Fruit fly (Drosophila melanogaster) whole organism, embryonic: ENCODE data around the gene yellow-f2.

ENCODE experiments used
- Abd-B ChIP-seq: fragments of 200-800 bp; sonication (Bioruptor generic); optimal IDR thresholded peaks from 2 replicates; lab custom pipeline; 2018; ENCODE audit warnings: missing biosample characterization, mild to moderate bottlenecking, missing genetic modification characterization, moderate library complexity
- Adf1 ChIP-seq: fragments of 200-800 bp; sonication (Bioruptor generic); IDR thresholded peaks from 2 replicates; pipeline ENCODE4 v1.3.6; 2022; ENCODE audit warnings: missing biosample characterization, missing genetic modification characterization
- Asciz ChIP-seq: fragments of 200-800 bp; sonication (Bioruptor generic); optimal IDR thresholded peaks from 2 replicates; lab custom pipeline; 2017; ENCODE audit warnings: missing biosample characterization, mild to moderate bottlenecking, missing genetic modification characterization, missing genetic modification reagents
- Atf6 ChIP-seq: fragments of 200-800 bp; sonication (Bioruptor generic); IDR thresholded peaks from 2 replicates; pipeline ENCODE4 v1.3.6; 2022; ENCODE audit warnings: missing biosample characterization, missing genetic modification characterization
- Bgb ChIP-seq: fragments of 200-800 bp; sonication (Bioruptor generic); IDR thresholded peaks from 2 replicates; pipeline ENCODE4 v1.3.6; 2022; ENCODE audit warnings: missing biosample characterization, missing genetic modification characterization; ENCODE audit not compliant: partially characterized antibody
- C15 ChIP-seq: fragments of 200-800 bp; sonication (Bioruptor generic); IDR thresholded peaks from 3 replicates; pipeline ENCODE4 v1.3.6; 2022; ENCODE audit warnings: missing biosample characterization, missing genetic modification characterization
- CG10959 ChIP-seq: fragments of 200-800 bp; sonication (Bioruptor generic); IDR thresholded peaks from 2 replicates; pipeline ENCODE4 v1.3.6; 2022; ENCODE audit warnings: missing biosample characterization, missing genetic modification characterization
- CG11695 ChIP-seq: fragments of 200-800 bp; sonication (Bioruptor generic); IDR thresholded peaks from 3 replicates; pipeline ENCODE4 v1.3.6; 2022; ENCODE audit warnings: missing biosample characterization, missing genetic modification characterization
- CG14965 ChIP-seq: fragments of 200-800 bp; sonication (Bioruptor generic); optimal IDR thresholded peaks from 2 replicates; lab custom pipeline; 2016; ENCODE audit warnings: missing biosample characterization, missing genetic modification characterization, borderline replicate concordance
- CG18619 ChIP-seq: fragments of 200-800 bp; sonication (Bioruptor generic); optimal IDR thresholded peaks from 3 replicates; lab custom pipeline; 2017; ENCODE audit warnings: missing biosample characterization, mild to moderate bottlenecking, missing genetic modification characterization
- CG2678 ChIP-seq: fragments of 200-800 bp; sonication (Bioruptor generic); optimal IDR thresholded peaks from 3 replicates; lab custom pipeline; 2019; ENCODE audit warnings: missing biosample characterization, mild to moderate bottlenecking, missing genetic modification characterization, moderate library complexity
- CG33557 ChIP-seq: fragments of 200-800 bp; sonication (Bioruptor generic); optimal IDR thresholded peaks from 2 replicates; lab custom pipeline; 2019; ENCODE audit warnings: missing biosample characterization, mild to moderate bottlenecking, missing genetic modification characterization, moderate library complexity
- CG3407 ChIP-seq: fragments of 200-800 bp; sonication (Bioruptor generic); optimal IDR thresholded peaks from 2 replicates; lab custom pipeline; 2018; ENCODE audit warnings: missing biosample characterization, mild to moderate bottlenecking, missing genetic modification characterization
- CG34422 ChIP-seq: fragments of 200-800 bp; sonication (Bioruptor generic); IDR thresholded peaks from 3 replicates; pipeline ENCODE4 v1.3.6; 2022; ENCODE audit warnings: missing biosample characterization, missing genetic modification characterization
- CG6175 ChIP-seq: fragments of 200-800 bp; sonication (Bioruptor generic); IDR thresholded peaks from 3 replicates; pipeline ENCODE4 v1.3.6; 2022; ENCODE audit warnings: missing biosample characterization, missing genetic modification characterization
- CG6813 ChIP-seq: fragments of 200-800 bp; sonication (Bioruptor generic); optimal IDR thresholded peaks from 2 replicates; lab custom pipeline; 2017; ENCODE audit warnings: missing biosample characterization, missing genetic modification characterization, mild to moderate bottlenecking, moderate library complexity, missing genetic modification reagents
- CG8359 ChIP-seq: fragments of 200-800 bp; sonication (Bioruptor generic); optimal IDR thresholded peaks from 2 replicates; lab custom pipeline; 2017; ENCODE audit warnings: missing biosample characterization, mild to moderate bottlenecking, missing genetic modification characterization, borderline replicate concordance
- CoRest ChIP-seq: fragments of 200-800 bp; sonication (Bioruptor generic); optimal IDR thresholded peaks from 3 replicates; lab custom pipeline; 2018; ENCODE audit warnings: missing biosample characterization, mild to moderate bottlenecking, missing genetic modification characterization, moderate library complexity
- Dad ChIP-seq: fragments of 200-800 bp; sonication (Bioruptor generic); optimal IDR thresholded peaks from 3 replicates; lab custom pipeline; 2016; ENCODE audit warnings: missing biosample characterization, missing genetic modification characterization
- Dip3 ChIP-seq: fragments of 200-800 bp; sonication (Bioruptor generic); optimal IDR thresholded peaks from 3 replicates; lab custom pipeline; 2016; ENCODE audit warnings: missing biosample characterization, missing genetic modification characterization
- E2f2 ChIP-seq: fragments of 200-800 bp; sonication (Bioruptor generic); IDR thresholded peaks from 2 replicates; pipeline ENCODE4 v1.3.6; 2022; ENCODE audit warnings: missing biosample characterization, missing genetic modification characterization
- Elba2 ChIP-seq: fragments of 200-800 bp; sonication (Bioruptor generic); optimal IDR thresholded peaks from 3 replicates; lab custom pipeline; 2016; ENCODE audit warnings: missing biosample characterization, missing genetic modification characterization
- HLH54F ChIP-seq: fragments of 200-800 bp; sonication (Bioruptor generic); optimal IDR thresholded peaks from 3 replicates; lab custom pipeline; 2016; ENCODE audit warnings: missing biosample characterization, missing genetic modification characterization
- HLHmδ ChIP-seq: fragments of 200-800 bp; sonication (Bioruptor generic); optimal IDR thresholded peaks from 2 replicates; lab custom pipeline; 2018; ENCODE audit warnings: missing biosample characterization, mild to moderate bottlenecking, missing genetic modification characterization, moderate library complexity
- Meics ChIP-seq: fragments of 200-800 bp; sonication (Bioruptor generic); optimal IDR thresholded peaks from 2 replicates; lab custom pipeline; 2017; ENCODE audit warnings: missing biosample characterization, mild to moderate bottlenecking, missing genetic modification characterization
- Six4 ChIP-seq: fragments of 200-800 bp; sonication (Bioruptor generic); optimal IDR thresholded peaks from 2 replicates; lab custom pipeline; 2016; ENCODE audit warnings: missing biosample characterization, missing genetic modification characterization
- Tbp ChIP-seq: fragments of >200 bp; optimal IDR thresholded peaks from 2 replicates; lab custom pipeline; 2018; ENCODE audit warnings: missing biosample characterization, missing genetic modification characterization
- ash1 ChIP-seq: fragments of 200-800 bp; sonication (Bioruptor generic); optimal IDR thresholded peaks from 2 replicates; lab custom pipeline; 2018; ENCODE audit warnings: missing biosample characterization, mild to moderate bottlenecking, missing genetic modification characterization
- bigmax ChIP-seq: fragments of 200-800 bp; sonication (Bioruptor generic); optimal IDR thresholded peaks from 2 replicates; lab custom pipeline; 2018; ENCODE audit warnings: missing biosample characterization, mild to moderate bottlenecking, missing genetic modification characterization
- br ChIP-seq: fragments of >200 bp; optimal IDR thresholded peaks from 2 replicates; lab custom pipeline; 2017
- bsh ChIP-seq, 2 experiments: fragments of 200-800 bp; sonication (Bioruptor generic); optimal IDR thresholded peaks; 2 replicates each; lab custom pipeline; 2017 to 2018; ENCODE audit warnings: mild to moderate bottlenecking in 2 of 2, missing biosample characterization in 2 of 2, missing genetic modification characterization in 2 of 2, moderate library complexity in 1 of 2
- ci ChIP-seq: fragments of 200-800 bp; sonication (Bioruptor generic); IDR thresholded peaks from 3 replicates; pipeline ENCODE4 v1.3.6; 2022; ENCODE audit warnings: missing biosample characterization, missing genetic modification characterization
- crol ChIP-seq: fragments of 200-800 bp; sonication (Bioruptor generic); IDR thresholded peaks from 2 replicates; pipeline ENCODE4 v1.3.6; 2022; ENCODE audit warnings: missing biosample characterization, missing genetic modification characterization
- dmrt99B ChIP-seq: fragments of 200-800 bp; sonication (Bioruptor generic); optimal IDR thresholded peaks from 2 replicates; lab custom pipeline; 2018; ENCODE audit warnings: missing biosample characterization, mild to moderate bottlenecking, missing genetic modification characterization, moderate library complexity
- exex ChIP-seq: fragments of 200-800 bp; sonication (Bioruptor generic); optimal IDR thresholded peaks from 4 replicates; lab custom pipeline; 2018; ENCODE audit warnings: missing biosample characterization, mild to moderate bottlenecking, missing genetic modification characterization, moderate library complexity
- fd3F ChIP-seq: fragments of 200-800 bp; sonication (Bioruptor generic); optimal IDR thresholded peaks from 2 replicates; lab custom pipeline; 2018; ENCODE audit warnings: missing biosample characterization, mild to moderate bottlenecking, missing genetic modification characterization, moderate library complexity
- ftz-f1 ChIP-seq: fragments of 200-800 bp; sonication (Bioruptor generic); optimal IDR thresholded peaks from 2 replicates; lab custom pipeline; 2016; ENCODE audit warnings: missing biosample characterization, missing genetic modification characterization
- insv ChIP-seq, 2 experiments: fragments of 200-800 bp; sonication (Bioruptor generic); optimal IDR thresholded peaks; 3 replicates each; lab custom pipeline; 2016 to 2018; ENCODE audit warnings: missing biosample characterization in 2 of 2, missing genetic modification characterization in 2 of 2
- kay ChIP-seq: fragments of 200-800 bp; sonication (Bioruptor generic); optimal IDR thresholded peaks from 2 replicates; lab custom pipeline; 2016; ENCODE audit warnings: missing biosample characterization, missing genetic modification characterization
- lab ChIP-seq: fragments of 200-800 bp; sonication (Bioruptor generic); optimal IDR thresholded peaks from 3 replicates; lab custom pipeline; 2017; ENCODE audit warnings: missing biosample characterization, missing genetic modification characterization, mild to moderate bottlenecking, moderate library complexity, missing genetic modification reagents
- lbe ChIP-seq: fragments of 200-800 bp; sonication (Bioruptor generic); optimal IDR thresholded peaks from 2 replicates; lab custom pipeline; 2016; ENCODE audit warnings: missing biosample characterization, mild to moderate bottlenecking, missing genetic modification characterization
- lilli ChIP-seq: fragments of 200-800 bp; sonication (Bioruptor generic); optimal IDR thresholded peaks from 3 replicates; lab custom pipeline; 2016; ENCODE audit warnings: missing biosample characterization, missing genetic modification characterization
- lmd ChIP-seq: fragments of 200-800 bp; sonication (Bioruptor generic); IDR thresholded peaks from 2 replicates; pipeline ENCODE4 v1.3.6; 2022; ENCODE audit warnings: missing biosample characterization, missing genetic modification characterization
- oc ChIP-seq: fragments of 200-800 bp; sonication (Bioruptor generic); optimal IDR thresholded peaks from 2 replicates; lab custom pipeline; 2018; ENCODE audit warnings: missing biosample characterization, mild to moderate bottlenecking, missing genetic modification characterization, moderate library complexity
- pho ChIP-seq: fragments of 200-800 bp; sonication (Bioruptor generic); optimal IDR thresholded peaks from 2 replicates; lab custom pipeline; 2016; ENCODE audit warnings: missing biosample characterization, missing genetic modification characterization
- shn ChIP-seq: fragments of 200-800 bp; sonication (Bioruptor generic); optimal IDR thresholded peaks from 3 replicates; lab custom pipeline; 2016; ENCODE audit warnings: missing biosample characterization, missing genetic modification characterization
- sna ChIP-seq: fragments of 200-800 bp; sonication (Bioruptor generic); IDR thresholded peaks from 2 replicates; pipeline ENCODE4 v1.3.6; 2022; ENCODE audit warnings: missing biosample characterization, missing genetic modification characterization; ENCODE audit not compliant: partially characterized antibody
- sug ChIP-seq: fragments of 200-800 bp; optimal IDR thresholded peaks from 2 replicates; lab custom pipeline; 2019; ENCODE audit warnings: missing biosample characterization, mild to moderate bottlenecking, missing genetic modification characterization, moderate library complexity

yellow-f2 gene

DNA sequence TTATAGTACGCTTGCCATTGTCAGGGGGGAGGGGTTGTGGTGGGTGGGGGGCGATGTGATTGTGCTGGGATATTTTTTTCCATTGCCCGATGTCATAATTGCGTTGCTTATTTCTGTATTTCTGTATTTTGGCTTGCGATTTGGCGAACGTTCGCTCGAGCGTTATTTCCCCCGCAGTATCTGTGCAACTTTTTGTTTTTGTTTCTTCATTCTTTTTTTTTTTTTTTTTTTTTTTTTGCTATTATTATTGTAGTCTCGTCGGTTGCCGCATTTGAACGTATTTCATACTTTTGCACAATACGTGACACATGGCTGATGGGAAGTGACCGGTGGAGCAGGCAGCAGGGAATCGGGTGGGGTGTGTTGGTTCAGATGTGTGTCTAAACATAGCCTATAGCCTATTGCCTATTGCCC is 22.7 kb upstream of the yellow-f2 start (continued):
- TF ChIP-seq CG6175 (GFP tag; lab: Robert Waterston, UW): no peak
- 0 out of 3 replicates have a peak, but pooled peaks have one; percentile 13 for TF ChIP-seq C15
- no peak for TF ChIP-seq lilli (GFP tag; lab: Kevin White, UChicago)
- no peak for TF ChIP-seq insv (GFP tag; optimal IDR thresholded peaks at IDR 0.05; lab: Kevin White, UChicago)
- TF ChIP-seq CG18619 (GFP tag; lab: Kevin White, UChicago): no peak
- no peak for TF ChIP-seq Elba2 (GFP tag; lab: Kevin White, UChicago)
- TF ChIP-seq Adf1 (GFP tag; lab: Robert Waterston, UW): 0 out of 2 replicates have a peak, but pooled peaks have one; percentile 9
- peak; percentile 78 for TF ChIP-seq crol (GFP tag; lab: Robert Waterston, UW)
- TF ChIP-seq lmd (GFP tag; lab: Robert Waterston, UW): no peak
- TF ChIP-seq Bgb (GFP tag; lab: Robert Waterston, UW): no peak
- peak; percentile 23 for TF ChIP-seq sug
- no peak for TF ChIP-seq exex (tag; lab: Kevin White, UChicago)
- no peak for TF ChIP-seq Dad
- TF ChIP-seq kay (GFP tag; lab: Kevin White, UChicago): no peak
- TF ChIP-seq br (lab: Kevin White, UChicago): no peak
- no peak for TF ChIP-seq ftz-f1
- TF ChIP-seq dmrt99B: no peak
- TF ChIP-seq CG33557: no peak
- no peak for TF ChIP-seq fd3F (GFP tag; lab: Kevin White, UChicago)
- TF ChIP-seq CG8359 (GFP tag; lab: Kevin White, UChicago): no peak
- no peak for TF ChIP-seq Six4 (GFP tag; lab: Kevin White, UChicago)
- no peak for TF ChIP-seq Abd-B (GFP tag; lab: Kevin White, UChicago)
- no peak for TF ChIP-seq CG3407 (GFP tag; lab: Kevin White, UChicago)
- TF ChIP-seq Dip3 (GFP tag; lab: Kevin White, UChicago): no peak
- TF ChIP-seq Asciz (GFP tag; lab: Kevin White, UChicago): no peak
- no peak for TF ChIP-seq Atf6

DNA sequence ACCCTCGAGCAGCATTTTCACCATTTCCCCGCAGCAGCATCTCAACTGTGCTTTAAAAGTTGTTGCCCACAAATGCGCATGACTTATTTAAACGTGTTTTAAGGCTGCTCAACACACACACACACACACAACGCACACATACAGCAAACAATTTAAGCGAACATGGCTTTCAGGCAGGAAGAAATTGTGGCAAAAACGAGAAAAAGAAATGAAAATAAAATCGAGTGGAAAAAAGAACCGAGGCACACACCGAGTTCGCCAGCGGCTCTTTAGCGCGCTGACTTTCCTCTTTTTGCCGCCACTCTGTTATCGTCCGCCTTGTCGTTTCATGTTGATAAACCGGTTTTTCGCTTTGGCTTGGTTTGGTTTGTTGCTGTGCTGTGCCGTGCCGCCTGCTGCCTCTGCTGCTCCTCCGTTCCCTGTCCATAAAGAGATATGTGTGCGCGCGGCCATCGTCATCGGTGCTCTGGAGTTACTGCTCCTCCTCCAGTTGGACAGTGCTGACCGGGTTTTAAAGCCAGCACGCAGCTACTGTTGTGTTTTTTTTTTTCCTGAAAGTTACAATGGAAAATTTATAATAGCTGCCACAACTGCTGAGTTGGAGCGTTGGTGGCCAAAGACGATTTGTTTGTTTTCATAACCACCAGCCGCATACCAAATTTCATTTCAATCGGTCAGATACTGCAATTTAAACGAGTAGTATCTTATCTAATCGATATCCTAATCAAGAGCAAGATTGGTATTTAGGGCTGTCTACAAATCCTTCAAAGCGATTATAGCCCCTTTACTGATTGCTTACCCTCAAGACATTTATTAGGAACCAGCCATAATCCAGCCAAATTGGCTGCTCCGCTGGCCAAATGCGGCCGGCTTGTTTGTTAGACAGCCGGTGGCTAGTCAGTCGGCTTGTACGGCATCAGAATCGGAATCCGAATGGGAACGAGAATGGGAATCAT is 21.1 kb upstream of the yellow-f2 start:
- TF ChIP-seq Meics (GFP tag; lab: Kevin White, UChicago) (peak; percentile 5), bsh (GFP tag; optimal IDR thresholded peaks at IDR 0.05; lab: Kevin White, UChicago) (peak in 1 of 2 experiments; percentile 41), CG2678 (tag; lab: Kevin White, UChicago) (peak; percentile 20), CG14965 (GFP tag; lab: Kevin White, UChicago) (no peak), shn (GFP tag; lab: Kevin White, UChicago) (peak; percentile 47), HLHmδ (GFP tag; lab: Kevin White, UChicago) (no peak), Tbp (GFP tag; lab: Kevin White, UChicago) (peak; percentile 30), CG6813 (no peak), lilli (GFP tag; lab: Kevin White, UChicago) (peak; percentile 16), CoRest (tag; lab: Kevin White, UChicago) (peak; percentile 18), E2f2 (GFP tag; lab: Robert Waterston, UW) (peak; percentile 16; the same call in 1 of the 2 replicates), pho (peak; percentile 18), oc (no peak), lab (GFP tag; lab: Kevin White, UChicago) (peak; percentile 20), CG11695 (GFP tag; lab: Robert Waterston, UW) (no peak), CG10959 (GFP tag; lab: Robert Waterston, UW) (no peak), CG34422 (GFP tag; lab: Robert Waterston, UW) (peak; percentile 39; the same call in 1 of the 3 replicates), sna (GFP tag; lab: Robert Waterston, UW) (no peak), fd3F (GFP tag; lab: Kevin White, UChicago) (no peak), lbe (GFP tag; lab: Kevin White, UChicago) (peak; percentile 57), ci (GFP tag; lab: Robert Waterston, UW) (0 out of 3 replicates have a peak, but pooled peaks have one; percentile 16), bigmax (GFP tag; lab: Kevin White, UChicago) (no peak), ash1 (GFP tag; lab: Kevin White, UChicago) (no peak), HLH54F (GFP tag; lab: Kevin White, UChicago) (peak; percentile 5)
